Fruit fly (Drosophila melanogaster) whole organism, pupa: ENCODE measurements around the gene CG6015.
A peak's percentile ranks its signal among the peaks of the same experiment; 100 is the strongest.

Experiments
- CG10348 ChIP-seq: fragments of 200-800 bp; sonication (Bioruptor generic); IDR thresholded peaks from 2 replicates; pipeline ENCODE4 v1.3.6; 2022; ENCODE audit warnings: missing biosample characterization, missing genetic modification characterization
- CG12605 ChIP-seq: fragments of 200-800 bp; sonication (Bioruptor generic); IDR thresholded peaks from 2 replicates; pipeline ENCODE4 v1.3.6; 2022; ENCODE audit warnings: missing biosample characterization, missing genetic modification characterization
- CG15710 ChIP-seq: fragments of 200-800 bp; sonication (Bioruptor generic); optimal IDR thresholded peaks from 2 replicates; lab custom pipeline; 2018; ENCODE audit warnings: missing biosample characterization, mild to moderate bottlenecking, missing genetic modification characterization, moderate library complexity
- CG17806 ChIP-seq: fragments of 200-800 bp; sonication (Bioruptor generic); optimal IDR thresholded peaks from 2 replicates; lab custom pipeline; 2018; ENCODE audit warnings: missing biosample characterization, mild to moderate bottlenecking, missing genetic modification characterization, moderate library complexity
- CG8159 ChIP-seq: fragments of 200-800 bp; sonication (Bioruptor generic); optimal IDR thresholded peaks from 3 replicates; lab custom pipeline; 2018; ENCODE audit warnings: missing biosample characterization, mild to moderate bottlenecking, missing genetic modification characterization, moderate library complexity
- CG9948 ChIP-seq: fragments of 200-800 bp; sonication (Bioruptor generic); optimal IDR thresholded peaks from 2 replicates; lab custom pipeline; 2018; ENCODE audit warnings: missing biosample characterization, mild to moderate bottlenecking, missing genetic modification characterization, moderate library complexity
- EcR ChIP-seq: fragments of 200-800 bp; sonication (Bioruptor generic); optimal IDR thresholded peaks from 3 replicates; lab custom pipeline; 2019; ENCODE audit warnings: missing biosample characterization, missing genetic modification characterization, mild to moderate bottlenecking, moderate library complexity, missing genetic modification reagents
- Ets98B ChIP-seq: fragments of 200-800 bp; sonication (Bioruptor generic); IDR thresholded peaks from 2 replicates; pipeline ENCODE4 v1.3.6; 2022; ENCODE audit warnings: missing biosample characterization, missing genetic modification characterization
- Pif1A ChIP-seq: fragments of 200-800 bp; sonication (Bioruptor generic); optimal IDR thresholded peaks from 3 replicates; lab custom pipeline; 2016; ENCODE audit warnings: missing biosample characterization, missing genetic modification characterization
- Pif1B ChIP-seq: fragments of 200-800 bp; sonication (Bioruptor generic); optimal IDR thresholded peaks from 3 replicates; lab custom pipeline; 2016; ENCODE audit warnings: missing biosample characterization, missing genetic modification characterization
- Snoo ChIP-seq: fragments of 200-800 bp; sonication (Bioruptor generic); optimal IDR thresholded peaks from 3 replicates; lab custom pipeline; 2017; ENCODE audit warnings: missing biosample characterization, mild to moderate bottlenecking, missing genetic modification characterization, inconsistent platforms
- gl ChIP-seq: fragments of 200-800 bp; sonication (Bioruptor generic); optimal IDR thresholded peaks from 2 replicates; lab custom pipeline; 2018; ENCODE audit warnings: missing biosample characterization, mild to moderate bottlenecking, missing genetic modification characterization

dm6 chr3R:22039480-22039879 lies 5.4 kb upstream of the CG6015 start:
- TF ChIP-seq CG17806 (tag; lab: Kevin White, UChicago): peak; percentile 37
- no peak for TF ChIP-seq gl (tag; lab: Kevin White, UChicago)
- peak; percentile 85 for TF ChIP-seq CG12605 (GFP tag; lab: Robert Waterston, UW)
- TF ChIP-seq EcR (GFP tag; lab: Kevin White, UChicago): no peak
- TF ChIP-seq CG9948: peak; percentile 31
- TF ChIP-seq Pif1B: no peak
- TF ChIP-seq CG8159 (tag; lab: Kevin White, UChicago): no peak
- peak; percentile 49 for TF ChIP-seq CG15710 (tag; lab: Kevin White, UChicago)
- peak; percentile 57 for TF ChIP-seq Snoo (tag; lab: Kevin White, UChicago)
- TF ChIP-seq Ets98B (GFP tag; lab: Robert Waterston, UW): peak; percentile 90
- no peak for TF ChIP-seq Pif1A
- no peak for TF ChIP-seq CG10348 (GFP tag; lab: Robert Waterston, UW)
